Worm (Caenorhabditis elegans): ENCODE measurements around the gene lgc-39.

lgc-39 gene

DNA sequence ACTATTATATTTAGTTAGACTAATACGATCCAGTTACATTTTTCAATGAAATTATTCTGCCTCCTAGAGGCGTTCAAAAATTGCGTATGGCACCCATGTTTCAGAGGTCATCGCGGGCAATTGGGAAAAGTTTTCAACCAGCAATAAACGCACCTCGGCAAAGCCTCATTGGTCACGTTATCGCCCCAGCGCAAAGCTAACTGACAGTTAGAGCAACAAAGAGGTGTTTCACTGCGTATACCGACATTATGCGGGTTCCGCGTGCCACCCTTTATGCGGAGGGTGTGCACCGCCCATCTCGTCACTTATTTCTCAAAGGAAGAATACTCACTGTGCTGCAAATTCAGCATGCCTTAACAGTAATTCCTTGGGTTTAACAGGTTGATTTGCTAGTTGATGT is 32.6 kb upstream of the lgc-39 start:
- TF ChIP-seq hlh-8 (tag; optimal IDR thresholded peaks at IDR 0.05) (no peak), elt-2 (tag; optimal IDR thresholded peaks at IDR 0.05) (peak; percentile 0), ceh-2 (tag; optimal IDR thresholded peaks at IDR 0.05) (no peak), unc-86 (tag; optimal IDR thresholded peaks at IDR 0.05) (no peak)

DNA sequence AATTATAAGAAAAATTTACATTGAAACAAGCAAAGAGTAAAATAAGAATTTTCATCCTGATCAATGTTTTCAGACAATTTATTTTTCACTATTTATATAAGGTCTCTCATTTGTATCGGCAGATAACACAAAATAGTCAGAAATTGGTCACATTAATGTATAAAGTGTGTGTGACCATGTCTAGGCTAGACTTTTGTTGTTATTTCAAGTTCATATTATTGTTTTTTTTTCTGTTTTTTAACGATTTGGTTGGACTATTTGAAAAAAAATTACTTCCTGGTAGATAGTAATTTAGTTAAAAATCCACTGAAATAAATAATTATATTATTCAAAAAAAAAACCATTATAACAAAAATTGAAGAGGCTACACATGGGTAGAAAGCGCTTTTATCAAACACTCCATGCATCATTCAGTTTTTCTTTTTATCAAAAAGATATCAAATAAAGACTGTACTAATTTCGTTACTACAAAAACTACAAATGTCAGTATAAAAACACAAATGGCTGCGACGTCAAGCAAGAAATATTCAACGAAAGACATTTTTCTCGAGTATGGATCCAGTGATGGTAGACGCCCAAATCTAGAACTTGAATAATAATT is 30.0 kb upstream of the lgc-39 start, which contains the start of gene ugt-37:
Gene ugt-37 (minus strand): TSS at position 69 of the 601 bp plus-strand sequence.
- TF ChIP-seq fkh-10 (GFP tag; optimal IDR thresholded peaks at IDR 0.05) (no peak), dmd-4 (tag; optimal IDR thresholded peaks at IDR 0.05; ENCODE audit: borderline replicate concordance) (no peak), ceh-31 (tag; optimal IDR thresholded peaks at IDR 0.05) (no peak), sdc-2 (tag; optimal IDR thresholded peaks at IDR 0.05) (no peak), dve-1 (tag; optimal IDR thresholded peaks at IDR 0.05) (no peak), ttx-3 (tag; optimal IDR thresholded peaks at IDR 0.05) (no peak), ahr-1 (tag; optimal IDR thresholded peaks at IDR 0.05) (no peak), ceh-2 (tag; optimal IDR thresholded peaks at IDR 0.05) (no peak), ceh-24 (tag; optimal IDR thresholded peaks at IDR 0.05) (no peak), elt-2 (tag; optimal IDR thresholded peaks at IDR 0.05) (no peak), F13H6.1 (tag; optimal IDR thresholded peaks at IDR 0.05) (no peak)

DNA sequence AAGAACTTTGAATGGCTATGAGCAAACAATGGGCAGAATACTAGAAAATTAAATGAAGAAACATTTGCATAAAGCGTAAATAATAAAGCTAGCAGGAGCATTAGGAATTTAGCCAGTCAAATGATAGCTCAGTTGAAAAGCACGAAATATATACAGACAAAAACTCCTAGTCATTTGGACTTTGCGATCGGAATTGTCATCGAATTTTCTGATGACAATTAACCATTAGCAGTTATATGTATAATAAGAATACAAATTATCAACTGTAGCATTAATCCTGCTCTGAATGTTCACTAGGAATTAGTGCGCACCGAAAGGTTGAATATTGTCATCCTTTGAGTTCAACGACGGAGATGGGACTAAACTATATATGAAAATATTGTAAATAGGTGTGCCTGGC is 27.9 kb upstream of the lgc-39 start, which contains the start of gene ugt-38:
Gene ugt-38 (minus strand): TSS at position 101 of the 400 bp plus-strand sequence.
- TF ChIP-seq ceh-45 (GFP tag; IDR thresholded peaks at IDR 0.05) (no peak), elt-2 (tag; optimal IDR thresholded peaks at IDR 0.05) (no peak), ceh-14 (tag; optimal IDR thresholded peaks at IDR 0.05) (no peak), C08G9.2 (tag; optimal IDR thresholded peaks at IDR 0.05) (no peak)

- TF ChIP-seq elt-2 (tag; optimal IDR thresholded peaks at IDR 0.05) (peak; percentile 90), sox-4 (tag; optimal IDR thresholded peaks at IDR 0.05) (no peak)
These were observed 24.7 kb upstream of the lgc-39 start, which contains the start of gene F10D2.8 for ce11 chrV:7150570-7150969. Gene F10D2.8 (minus strand): TSS chrV:7150714.

ce11 chrV:7153046-7153445 is 22.3 kb upstream of the lgc-39 start, which contains the start of gene fat-7:
Gene fat-7 (minus strand): TSS chrV:7153146.
- TF ChIP-seq hlh-30 (tag; optimal IDR thresholded peaks at IDR 0.05; ENCODE audit: insufficient read depth) (no peak), Y22D7AL.16 (tag; optimal IDR thresholded peaks at IDR 0.05) (no peak), eyg-1 (tag; optimal IDR thresholded peaks at IDR 0.05) (no peak), dve-1 (tag; optimal IDR thresholded peaks at IDR 0.05) (no peak), pha-2 (tag; optimal IDR thresholded peaks at IDR 0.05) (no peak), C08G9.2 (tag; optimal IDR thresholded peaks at IDR 0.05) (no peak), syd-9 (tag; optimal IDR thresholded peaks at IDR 0.05) (no peak), unc-86 (tag; optimal IDR thresholded peaks at IDR 0.05) (no peak), rnt-1 (tag; optimal IDR thresholded peaks at IDR 0.05) (no peak), tbx-2 (tag; optimal IDR thresholded peaks at IDR 0.05) (no peak), elt-2 (tag; optimal IDR thresholded peaks at IDR 0.05) (no peak), ceh-31 (tag; optimal IDR thresholded peaks at IDR 0.05) (no peak), unc-3 (GFP tag; conservative IDR thresholded peaks at IDR 0.05) (no peak), unc-3 (tag; optimal IDR thresholded peaks at IDR 0.05) (no peak)

ce11 chrV:7156079-7156478 is 19.2 kb upstream of the lgc-39 start, which contains the start of gene F10D2.10:
Gene F10D2.10 (minus strand): TSS chrV:7156179.
- TF ChIP-seq C38D4.7 (GFP tag; optimal IDR thresholded peaks at IDR 0.05), result no peak
- no peak for TF ChIP-seq fax-1 (tag; optimal IDR thresholded peaks at IDR 0.05)
- TF ChIP-seq T23F11.4 (GFP tag; optimal IDR thresholded peaks at IDR 0.05), result no peak
- no peak for TF ChIP-seq ceh-2 (tag; optimal IDR thresholded peaks at IDR 0.05)
- TF ChIP-seq ref-2 (tag; optimal IDR thresholded peaks at IDR 0.05), result no peak
- TF ChIP-seq hlh-6 (tag; optimal IDR thresholded peaks at IDR 0.05), result no peak
- TF ChIP-seq sox-2 (GFP tag; IDR thresholded peaks at IDR 0.05), result no peak
- TF ChIP-seq K09A11.1 (tag; optimal IDR thresholded peaks at IDR 0.05; ENCODE audit: insufficient read depth), result no peak

Data from whole organism, late embryonic.